Fruit fly (Drosophila melanogaster) whole organism, wandering third instar larva: ENCODE data around the gene Ppat-Dpck.

Experiments
- Abd-B ChIP-seq: fragments of >200 bp; optimal IDR thresholded peaks from 2 replicates; lab custom pipeline; 2017; ENCODE audit warnings: missing biosample characterization, missing genetic modification characterization
- Dfd ChIP-seq: fragments of >200 bp; optimal IDR thresholded peaks from 2 replicates; lab custom pipeline; 2017; ENCODE audit warnings: missing biosample characterization, missing genetic modification characterization
- Hr78 ChIP-seq: fragments of >200 bp; optimal IDR thresholded peaks from 2 replicates; lab custom pipeline; 2017; ENCODE audit warnings: missing biosample characterization, missing genetic modification characterization
- Rel ChIP-seq, 2 experiments: fragments of 200-800 bp; sonication (Bioruptor generic) in 1 of 2; optimal IDR thresholded peaks; 2 replicates in 1 of 2; 3 replicates in 1 of 2; lab custom pipeline; 2016 to 2019; ENCODE audit warnings: mild to moderate bottlenecking in 2 of 2, missing biosample characterization in 2 of 2, missing genetic modification characterization in 2 of 2, moderate library complexity in 1 of 2
- br ChIP-seq: fragments of 200-800 bp; sonication (Bioruptor generic); optimal IDR thresholded peaks from 2 replicates; lab custom pipeline; 2016; ENCODE audit warnings: missing biosample characterization, missing genetic modification characterization
- brk ChIP-seq: fragments of 200-800 bp; sonication (Bioruptor generic); optimal IDR thresholded peaks from 2 replicates; lab custom pipeline; 2016; ENCODE audit warnings: missing biosample characterization, mild to moderate bottlenecking, missing genetic modification characterization
- dl ChIP-seq, 2 experiments: fragments of 175-275, 200-275 bp in 1 of 2; fragments of 200-275 bp in 1 of 2; sonication (Bioruptor generic); optimal IDR thresholded peaks; lab custom pipeline; 2018; ENCODE audit warnings: mild to moderate bottlenecking in 2 of 2, missing biosample characterization in 2 of 2, missing genetic modification characterization in 2 of 2, moderate library complexity in 2 of 2; ENCODE audit not compliant: partially characterized antibody in 2 of 2, insufficient read depth in 1 of 2
- foxo ChIP-seq, 2 experiments: fragments of 200-800 bp; sonication (Bioruptor generic); optimal IDR thresholded peaks; 2 replicates in 1 of 2; 3 replicates in 1 of 2; lab custom pipeline; 2016 to 2017; ENCODE audit warnings: missing biosample characterization in 2 of 2, missing genetic modification characterization in 2 of 2
- h ChIP-seq: fragments of 200-800 bp; sonication (Bioruptor generic); optimal IDR thresholded peaks from 3 replicates; lab custom pipeline; 2016; ENCODE audit warnings: missing biosample characterization, mild to moderate bottlenecking, missing genetic modification characterization
- jim ChIP-seq: fragments of 175-275, 200-325 bp; sonication (Bioruptor generic); optimal IDR thresholded peaks from 2 replicates; lab custom pipeline; 2016; ENCODE audit warnings: missing biosample characterization, mild to moderate bottlenecking, missing genetic modification characterization
- sage ChIP-seq: fragments of 200-800 bp; sonication (Bioruptor generic); optimal IDR thresholded peaks from 2 replicates; lab custom pipeline; 2016; ENCODE audit warnings: missing biosample characterization, mild to moderate bottlenecking, missing genetic modification characterization
- sv ChIP-seq: fragments of 200-800 bp; sonication (Bioruptor generic); optimal IDR thresholded peaks from 3 replicates; lab custom pipeline; 2016; ENCODE audit warnings: missing biosample characterization, missing genetic modification characterization
- woc ChIP-seq: sonication (Bioruptor generic); optimal IDR thresholded peaks from 2 replicates; lab custom pipeline; 2016; ENCODE audit warnings: missing biosample characterization, mild to moderate bottlenecking, missing genetic modification characterization

DNA sequence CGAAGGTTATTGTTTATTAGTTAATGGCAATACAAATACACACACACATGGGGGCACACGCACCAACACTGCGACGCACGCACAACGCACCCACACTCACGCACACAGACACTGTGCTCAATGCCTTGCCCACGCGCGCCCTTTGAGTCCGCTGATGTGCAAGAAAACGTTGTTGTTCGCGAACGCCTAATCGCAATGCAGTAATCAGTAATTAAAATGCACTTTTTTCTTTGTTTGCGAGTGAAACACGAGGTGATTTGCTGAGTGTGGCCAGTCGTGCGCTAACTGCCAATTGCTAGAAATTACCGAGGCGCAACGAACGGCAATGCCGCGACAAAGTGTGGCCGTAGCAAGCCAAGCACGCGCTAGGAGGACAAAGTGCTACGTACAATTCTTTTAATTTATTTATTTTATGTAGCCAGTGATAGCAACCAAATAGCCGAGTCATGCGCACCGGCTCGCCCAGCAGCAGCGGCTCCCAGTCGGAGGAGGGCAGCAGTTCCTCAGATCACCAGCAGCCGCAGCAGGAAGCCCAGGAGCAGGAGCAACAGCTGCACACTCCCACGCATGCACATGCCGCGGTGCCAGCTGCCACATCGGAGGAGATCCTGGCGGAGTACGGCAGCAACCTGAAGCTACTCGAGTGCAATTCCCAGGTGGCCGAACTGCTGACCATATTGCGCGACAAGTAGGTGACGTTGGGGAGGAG lies 42.2 kb upstream of the Ppat-Dpck start, which contains the start of the genes S6k and kri:
- TF ChIP-seq Rel (GFP tag; optimal IDR thresholded peaks at IDR 0.05; lab: Kevin White, UChicago): no peak
- TF ChIP-seq Rel (tag; optimal IDR thresholded peaks at IDR 0.05; lab: Kevin White, UChicago): peak; percentile 57
- no peak for TF ChIP-seq woc (GFP tag; lab: Kevin White, UChicago)
- peak; percentile 86 for TF ChIP-seq h (GFP tag; lab: Kevin White, UChicago)
- TF ChIP-seq sage (GFP tag; lab: Kevin White, UChicago): no peak
- no peak for TF ChIP-seq br (GFP tag; lab: Kevin White, UChicago)
- TF ChIP-seq jim (GFP tag; lab: Kevin White, UChicago): peak; percentile 28
- TF ChIP-seq sv (GFP tag; lab: Kevin White, UChicago): no peak
- no peak for TF ChIP-seq dl (GFP tag; optimal IDR thresholded peaks at IDR 0.05; lab: Kevin White, UChicago; ENCODE audit: insufficient read depth in 1 of 2, partially characterized antibody in 2 of 2)
- TF ChIP-seq brk (GFP tag; lab: Kevin White, UChicago): no peak
- no peak for TF ChIP-seq Hr78 (GFP tag; lab: Kevin White, UChicago)
- TF ChIP-seq Dfd (GFP tag; lab: Kevin White, UChicago): no peak
- TF ChIP-seq Abd-B (GFP tag; lab: Kevin White, UChicago): no peak
- peak in 1 of 2 experiments; percentile 15 for TF ChIP-seq foxo (GFP tag; optimal IDR thresholded peaks at IDR 0.05; lab: Kevin White, UChicago)
